Fruit fly (Drosophila melanogaster) whole organism, embryonic: ENCODE data around the gene CG13306.

Experiments used
- Antp ChIP-seq: fragments of 200-800 bp; sonication (Bioruptor generic); optimal IDR thresholded peaks from 3 replicates; lab custom pipeline; 2016; ENCODE audit warnings: missing biosample characterization, missing genetic modification characterization
- Asciz ChIP-seq: fragments of 200-800 bp; sonication (Bioruptor generic); optimal IDR thresholded peaks from 2 replicates; lab custom pipeline; 2017; ENCODE audit warnings: missing biosample characterization, mild to moderate bottlenecking, missing genetic modification characterization, missing genetic modification reagents
- B-H2 ChIP-seq: fragments of 200-800 bp; sonication (Bioruptor generic); optimal IDR thresholded peaks from 2 replicates; lab custom pipeline; 2018; ENCODE audit warnings: missing biosample characterization, mild to moderate bottlenecking, missing genetic modification characterization
- CG10366 ChIP-seq: fragments of 200-800 bp; sonication (Bioruptor generic); IDR thresholded peaks from 2 replicates; pipeline ENCODE4 v1.3.6; 2022; ENCODE audit warnings: missing biosample characterization, missing genetic modification characterization
- CG11696 ChIP-seq: fragments of 200-800 bp; sonication (Bioruptor generic); IDR thresholded peaks from 2 replicates; pipeline ENCODE4 v1.3.6; 2022; ENCODE audit warnings: missing biosample characterization, missing genetic modification characterization
- CG13123 ChIP-seq: fragments of 200-800 bp; sonication (Bioruptor generic); optimal IDR thresholded peaks from 2 replicates; lab custom pipeline; 2016; ENCODE audit warnings: missing biosample characterization, missing genetic modification characterization
- CG14441 ChIP-seq: fragments of 200-800 bp; sonication (Bioruptor generic); IDR thresholded peaks from 2 replicates; pipeline ENCODE4 v1.3.6; 2022; ENCODE audit warnings: missing biosample characterization, missing genetic modification characterization
- CG16813 ChIP-seq: fragments of 200-800 bp; sonication (Bioruptor generic); IDR thresholded peaks from 3 replicates; pipeline ENCODE4 v1.3.6; 2022; ENCODE audit warnings: missing biosample characterization, missing genetic modification characterization; ENCODE audit not compliant: partially characterized antibody
- CG17359 ChIP-seq: fragments of 200-800 bp; sonication (Bioruptor generic); optimal IDR thresholded peaks from 3 replicates; lab custom pipeline; 2018; ENCODE audit warnings: missing biosample characterization, mild to moderate bottlenecking, missing genetic modification characterization, moderate library complexity
- CG1832 ChIP-seq: fragments of 200-800 bp; sonication (Bioruptor generic); optimal IDR thresholded peaks from 2 replicates; lab custom pipeline; 2017; ENCODE audit warnings: missing biosample characterization, mild to moderate bottlenecking, missing genetic modification characterization, inconsistent platforms
- CG2889 ChIP-seq: fragments of 200-800 bp; sonication (Bioruptor generic); IDR thresholded peaks from 3 replicates; pipeline ENCODE4 v1.3.6; 2022; ENCODE audit warnings: missing biosample characterization, missing genetic modification characterization
- CG30431 ChIP-seq: fragments of 200-800 bp; sonication (Bioruptor generic); optimal IDR thresholded peaks from 2 replicates; lab custom pipeline; 2017; ENCODE audit warnings: missing biosample characterization, missing genetic modification characterization
- CG31441 ChIP-seq: fragments of 200-800 bp; sonication (Bioruptor generic); IDR thresholded peaks from 2 replicates; pipeline ENCODE4 v1.3.6; 2022; ENCODE audit warnings: missing biosample characterization, missing genetic modification characterization
- CG32767 ChIP-seq: fragments of 200-800 bp; sonication (Bioruptor generic); IDR thresholded peaks from 2 replicates; pipeline ENCODE4 v1.3.6; 2022; ENCODE audit warnings: missing biosample characterization, missing genetic modification characterization
- CG4404 ChIP-seq: fragments of 200-800 bp; sonication (Bioruptor generic); IDR thresholded peaks from 2 replicates; pipeline ENCODE4 v1.3.6; 2022; ENCODE audit warnings: missing biosample characterization, missing genetic modification characterization
- CG4730 ChIP-seq: fragments of 200-800 bp; sonication (Bioruptor generic); IDR thresholded peaks from 2 replicates; pipeline ENCODE4 v1.3.6; 2022; ENCODE audit warnings: missing biosample characterization, missing genetic modification characterization
- CG6854 ChIP-seq: fragments of 200-800 bp; sonication (Bioruptor generic); optimal IDR thresholded peaks from 3 replicates; lab custom pipeline; 2017; ENCODE audit warnings: missing biosample characterization, mild to moderate bottlenecking, missing genetic modification characterization
- CG8089 ChIP-seq: fragments of 200-800 bp; sonication (Bioruptor generic); optimal IDR thresholded peaks from 3 replicates; lab custom pipeline; 2016; ENCODE audit warnings: missing biosample characterization, missing genetic modification characterization
- CG9437 ChIP-seq: fragments of 200-800 bp; sonication (Bioruptor generic); optimal IDR thresholded peaks from 2 replicates; lab custom pipeline; 2018; ENCODE audit warnings: missing biosample characterization, mild to moderate bottlenecking, missing genetic modification characterization
- CG9609 ChIP-seq: fragments of 200-800 bp; sonication (Bioruptor generic); optimal IDR thresholded peaks from 3 replicates; lab custom pipeline; 2016; ENCODE audit warnings: missing biosample characterization, missing genetic modification characterization
- CG9932 ChIP-seq: fragments of 200-800 bp; sonication (Bioruptor generic); IDR thresholded peaks from 2 replicates; pipeline ENCODE4 v1.3.6; 2022; ENCODE audit warnings: missing biosample characterization, missing genetic modification characterization
- Doc2 ChIP-seq: fragments of 200-800 bp; sonication (Bioruptor generic); IDR thresholded peaks from 2 replicates; pipeline ENCODE4 v1.3.6; 2022; ENCODE audit warnings: missing biosample characterization, missing genetic modification characterization
- E2f1 ChIP-seq: fragments of 200-800 bp; sonication (Bioruptor generic); IDR thresholded peaks from 2 replicates; pipeline ENCODE4 v1.3.6; 2022; ENCODE audit warnings: missing biosample characterization, missing genetic modification characterization
- Max ChIP-seq: fragments of 200-800 bp; sonication (Bioruptor generic); optimal IDR thresholded peaks from 2 replicates; lab custom pipeline; 2016; ENCODE audit warnings: missing biosample characterization, mild to moderate bottlenecking, missing genetic modification characterization
- NC2β ChIP-seq: fragments of 200-800 bp; sonication (Bioruptor generic); optimal IDR thresholded peaks from 2 replicates; lab custom pipeline; 2016; ENCODE audit warnings: missing biosample characterization, missing genetic modification characterization
- Nf-YA ChIP-seq: fragments of 200-800 bp; sonication (Bioruptor generic); IDR thresholded peaks from 2 replicates; pipeline ENCODE4 v1.3.6; 2022; ENCODE audit warnings: missing biosample characterization, missing genetic modification characterization
- NfI ChIP-seq: fragments of 200-800 bp; sonication (Bioruptor generic); optimal IDR thresholded peaks from 3 replicates; lab custom pipeline; 2018; ENCODE audit warnings: missing biosample characterization, mild to moderate bottlenecking, missing genetic modification characterization, moderate library complexity
- Sox100B ChIP-seq: fragments of 200-800 bp; sonication (Bioruptor generic); optimal IDR thresholded peaks from 3 replicates; lab custom pipeline; 2018; ENCODE audit warnings: missing biosample characterization, mild to moderate bottlenecking, missing genetic modification characterization
- Sox102F ChIP-seq: fragments of 200-800 bp; sonication (Bioruptor generic); optimal IDR thresholded peaks from 2 replicates; lab custom pipeline; 2018; ENCODE audit warnings: missing biosample characterization, mild to moderate bottlenecking, missing genetic modification characterization, moderate library complexity
- Taf1 ChIP-seq: fragments of 200-800 bp; sonication (Bioruptor generic); IDR thresholded peaks from 2 replicates; pipeline ENCODE4 v1.3.6; 2022; ENCODE audit warnings: missing biosample characterization, missing genetic modification characterization
- Xbp1 ChIP-seq: fragments of 200-800 bp; sonication (Bioruptor generic); optimal IDR thresholded peaks from 3 replicates; lab custom pipeline; 2016; ENCODE audit warnings: missing biosample characterization, mild to moderate bottlenecking, missing genetic modification characterization
- ato ChIP-seq: fragments of 200-800 bp; sonication (Bioruptor generic); IDR thresholded peaks from 2 replicates; pipeline ENCODE4 v1.3.6; 2022; ENCODE audit warnings: missing biosample characterization, missing genetic modification characterization; ENCODE audit not compliant: partially characterized antibody
- az2 ChIP-seq: fragments of 200-800 bp; sonication (Bioruptor generic); optimal IDR thresholded peaks from 3 replicates; lab custom pipeline; 2016; ENCODE audit warnings: missing biosample characterization, missing genetic modification characterization
- bowl ChIP-seq: fragments of 200-800 bp; sonication (Bioruptor generic); IDR thresholded peaks from 2 replicates; pipeline ENCODE4 v1.3.6; 2022; ENCODE audit warnings: missing biosample characterization, missing genetic modification characterization
- chif ChIP-seq, 2 experiments: fragments of 200-800 bp; sonication (Bioruptor generic); optimal IDR thresholded peaks; 3 replicates each; lab custom pipeline; 2016; ENCODE audit warnings: missing biosample characterization in 2 of 2, missing genetic modification characterization in 2 of 2
- chn ChIP-seq: fragments of 200-800 bp; sonication (Bioruptor generic); optimal IDR thresholded peaks from 2 replicates; lab custom pipeline; 2016; ENCODE audit warnings: missing biosample characterization, missing genetic modification characterization
- dati ChIP-seq: fragments of 200-800 bp; sonication (Bioruptor generic); IDR thresholded peaks from 2 replicates; pipeline ENCODE4 v1.3.6; 2022; ENCODE audit warnings: missing biosample characterization, missing genetic modification characterization
- ewg ChIP-seq: fragments of 200-800 bp; sonication (Bioruptor generic); optimal IDR thresholded peaks from 3 replicates; lab custom pipeline; 2017; ENCODE audit warnings: mild to moderate bottlenecking, missing biosample characterization, missing genetic modification reagents, missing genetic modification characterization
- fd64A ChIP-seq: fragments of 200-800 bp; sonication (Bioruptor generic); optimal IDR thresholded peaks from 3 replicates; lab custom pipeline; 2018; ENCODE audit warnings: missing biosample characterization, mild to moderate bottlenecking, missing genetic modification characterization
- ftz-f1 ChIP-seq: fragments of 200-800 bp; sonication (Bioruptor generic); optimal IDR thresholded peaks from 2 replicates; lab custom pipeline; 2016; ENCODE audit warnings: missing biosample characterization, missing genetic modification characterization
- grau ChIP-seq: fragments of 200-800 bp; optimal IDR thresholded peaks from 3 replicates; lab custom pipeline; 2019; ENCODE audit warnings: missing biosample characterization, mild to moderate bottlenecking, missing genetic modification characterization, moderate library complexity
- grn ChIP-seq: fragments of 200-800 bp; sonication (Bioruptor generic); optimal IDR thresholded peaks from 3 replicates; lab custom pipeline; 2017; ENCODE audit warnings: missing biosample characterization, missing genetic modification characterization
- otp ChIP-seq: fragments of 200-800 bp; sonication (Bioruptor generic); IDR thresholded peaks from 3 replicates; pipeline ENCODE4, ENCODE4 v1.3.6; 2022; ENCODE audit warnings: missing biosample characterization, missing genetic modification characterization
- pan ChIP-seq, 4 experiments: fragments of >200 bp in 3 of 4; fragments of 200-800 bp in 1 of 4; sonication (Bioruptor generic) in 1 of 4; optimal IDR thresholded peaks in 3 of 4; IDR thresholded peaks in 1 of 4; 2 replicates each; pipeline versions ENCODE4 v1.3.6 to Lab custom; 2017 to 2022; ENCODE audit warnings: missing biosample characterization in 2 of 4, missing genetic modification characterization in 2 of 4, mixed read lengths in 1 of 4
- rib ChIP-seq: fragments of 200-800 bp; sonication (Bioruptor generic); IDR thresholded peaks from 2 replicates; pipeline ENCODE4 v1.3.6; 2022; ENCODE audit warnings: missing biosample characterization, missing genetic modification characterization
- sd ChIP-seq: fragments of 200-800 bp; sonication (Bioruptor generic); optimal IDR thresholded peaks from 3 replicates; lab custom pipeline; 2018; ENCODE audit warnings: missing biosample characterization, mild to moderate bottlenecking, missing genetic modification characterization, moderate library complexity
- shn ChIP-seq: fragments of 200-800 bp; sonication (Bioruptor generic); optimal IDR thresholded peaks from 3 replicates; lab custom pipeline; 2016; ENCODE audit warnings: missing biosample characterization, missing genetic modification characterization
- sima ChIP-seq: fragments of 200-800 bp; sonication (Bioruptor generic); optimal IDR thresholded peaks from 2 replicates; lab custom pipeline; 2016; ENCODE audit warnings: missing biosample characterization, missing genetic modification characterization
- slbo ChIP-seq: fragments of 200-800 bp; sonication (Bioruptor generic); IDR thresholded peaks from 2 replicates; pipeline ENCODE4 v1.3.6; 2022; ENCODE audit warnings: missing biosample characterization, missing genetic modification characterization
- slp2 ChIP-seq: fragments of 200-800 bp; sonication (Bioruptor generic); optimal IDR thresholded peaks from 2 replicates; lab custom pipeline; 2016; ENCODE audit warnings: missing biosample characterization, missing genetic modification characterization
- so ChIP-seq: fragments of 200-800 bp; sonication (Bioruptor generic); IDR thresholded peaks from 3 replicates; pipeline ENCODE4 v1.3.6; 2022; ENCODE audit warnings: missing biosample characterization, missing genetic modification characterization

The CG13306 gene

dm6 chr3L:8751262-8751661 is 1.7 kb upstream of the CG13306 start (continued):
- TF ChIP-seq Sox100B (GFP tag; lab: Kevin White, UChicago) (peak; percentile 58), CG10366 (GFP tag; lab: Robert Waterston, UW) (peak; percentile 67), CG32767 (GFP tag; lab: Robert Waterston, UW) (0 out of 2 replicates have a peak, but pooled peaks have one; percentile 19), Antp (GFP tag; lab: Kevin White, UChicago) (no peak), Taf1 (no peak), E2f1 (0 out of 2 replicates have a peak, but pooled peaks have one; percentile 18), ftz-f1 (GFP tag; lab: Kevin White, UChicago) (no peak), bowl (GFP tag; lab: Robert Waterston, UW) (no peak), so (GFP tag; lab: Robert Waterston, UW) (peak; percentile 59; the same call in 2 of the 3 replicates), ato (GFP tag; lab: Robert Waterston, UW) (no peak), NfI (GFP tag; lab: Kevin White, UChicago) (peak; percentile 17), Nf-YA (peak; percentile 40; the same call in 1 of the 2 replicates), Asciz (peak; percentile 75), CG6854 (GFP tag; lab: Kevin White, UChicago) (no peak), sd (tag; lab: Kevin White, UChicago) (no peak), ewg (GFP tag; lab: Kevin White, UChicago) (peak; percentile 44), Max (GFP tag; lab: Kevin White, UChicago) (no peak), fd64A (peak; percentile 0), grn (no peak), Doc2 (GFP tag; lab: Robert Waterston, UW) (no peak), B-H2 (GFP tag; lab: Kevin White, UChicago) (no peak), CG13123 (no peak), CG16813 (GFP tag; lab: Robert Waterston, UW) (no peak), CG11696 (GFP tag; lab: Robert Waterston, UW) (no peak), sima (GFP tag; lab: Kevin White, UChicago) (no peak), CG2889 (GFP tag; lab: Robert Waterston, UW) (no peak), CG17359 (tag; lab: Kevin White, UChicago) (peak; percentile 85), shn (GFP tag; lab: Kevin White, UChicago) (no peak), Sox102F (peak; percentile 85), grau (tag; lab: Kevin White, UChicago) (peak; percentile 50), slp2 (GFP tag; lab: Kevin White, UChicago) (no peak), rib (GFP tag; lab: Robert Waterston, UW) (no peak), CG31441 (peak; percentile 62), chif (GFP tag; optimal IDR thresholded peaks at IDR 0.05; lab: Kevin White, UChicago) (peak in 1 of 2 experiments; percentile 39), Xbp1 (GFP tag; lab: Kevin White, UChicago) (peak; percentile 65), pan (optimal IDR thresholded peaks at IDR 0.05; lab: Kevin White, UChicago) (no peak), pan (GFP tag; optimal IDR thresholded peaks at IDR 0.05 in 1 of 2, IDR thresholded peaks at IDR 0.05 in 1 of 2) (peak in 1 of 2 experiments; percentile 72), CG4404 (no peak), chn (peak; percentile 37), dati (GFP tag; lab: Robert Waterston, UW) (no peak), CG9609 (no peak), CG14441 (GFP tag; lab: Robert Waterston, UW) (0 out of 2 replicates have a peak, but pooled peaks have one; percentile 14), CG4730 (peak; percentile 30; the same call in 1 of the 2 replicates), CG1832 (GFP tag; lab: Kevin White, UChicago) (no peak), CG30431 (no peak), slbo (peak; percentile 28; the same call in 1 of the 2 replicates), az2 (GFP tag; lab: Kevin White, UChicago) (peak; percentile 61), CG9932 (no peak), otp (GFP tag; lab: Robert Waterston, UW) (peak; percentile 74; the same call in 2 of the 3 replicates), NC2β (peak; percentile 12), CG8089 (no peak), CG9437 (peak; percentile 27)
